Fruit fly (Drosophila melanogaster): ENCODE measurements around the gene Mat89Ba.

Gene Mat89Ba

DNA sequence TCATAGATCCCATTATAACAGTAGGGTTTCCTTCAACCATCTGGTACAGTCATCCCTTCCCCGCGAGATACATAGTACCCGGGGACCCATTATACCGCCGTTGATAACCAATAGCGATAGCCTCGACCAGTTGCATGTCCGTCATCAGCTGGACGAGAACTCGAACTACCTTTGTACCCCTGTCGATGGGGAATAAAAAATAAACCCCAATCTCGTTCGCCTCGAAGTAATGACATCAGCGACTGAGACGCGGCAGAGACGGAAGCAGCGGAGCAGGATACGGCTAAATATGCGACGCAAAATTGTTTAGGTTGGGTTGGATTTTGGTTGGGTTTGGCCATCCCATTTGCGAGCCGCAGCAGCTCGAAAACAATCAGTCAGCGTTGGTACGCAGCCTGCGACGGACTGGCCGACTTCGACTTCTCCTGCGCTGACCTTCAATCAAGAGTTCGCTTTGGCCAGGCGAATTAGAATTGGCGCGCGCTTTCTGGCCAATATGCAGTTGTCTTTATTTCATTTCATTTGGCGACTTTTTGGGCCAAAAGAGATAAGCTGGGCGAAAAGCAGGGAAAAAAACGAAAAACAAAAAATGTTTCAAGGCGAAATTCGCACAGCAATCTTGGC lies 31.6 kb downstream of the Mat89Ba start:
- TF ChIP-seq nom (GFP tag; optimal IDR thresholded peaks at IDR 0.05) (peak; percentile 37), Tbp (GFP tag; optimal IDR thresholded peaks at IDR 0.05) (no peak), stc (GFP tag; IDR thresholded peaks at IDR 0.05) (no peak), bab2 (GFP tag; optimal IDR thresholded peaks at IDR 0.05) (peak; percentile 19), Ssrp (tag; optimal IDR thresholded peaks at IDR 0.05) (peak; percentile 29), wdn (GFP tag; IDR thresholded peaks at IDR 0.05) (no peak), org-1 (GFP tag; optimal IDR thresholded peaks at IDR 0.05) (peak; percentile 29), Bdp1 (GFP tag; optimal IDR thresholded peaks at IDR 0.05) (peak; percentile 10), jumu (GFP tag; optimal IDR thresholded peaks at IDR 0.05) (peak; percentile 4), MESR4 (GFP tag; optimal IDR thresholded peaks at IDR 0.05) (no peak), CG6175 (GFP tag; IDR thresholded peaks at IDR 0.05) (no peak), fu2 (GFP tag; optimal IDR thresholded peaks at IDR 0.05) (no peak), CG13894 (tag; optimal IDR thresholded peaks at IDR 0.05) (peak; percentile 66), CG9609 (GFP tag; optimal IDR thresholded peaks at IDR 0.05) (no peak), CG8290 (GFP tag; optimal IDR thresholded peaks at IDR 0.05) (no peak), CG8290 (tag; optimal IDR thresholded peaks at IDR 0.05) (peak in 1 of 2 experiments; percentile 35), mld (GFP tag; IDR thresholded peaks at IDR 0.05; ENCODE audit: partially characterized antibody) (no peak), Sox102F (GFP tag; optimal IDR thresholded peaks at IDR 0.05) (no peak), vfl (GFP tag; optimal IDR thresholded peaks at IDR 0.05) (peak; percentile 22), Trl (optimal IDR thresholded peaks at IDR 0.05) (no peak), Trl (GFP tag; optimal IDR thresholded peaks at IDR 0.05) (no peak), CG14050 (GFP tag; IDR thresholded peaks at IDR 0.05) (no peak), Nf-YA (GFP tag; IDR thresholded peaks at IDR 0.05) (no peak), CG13624 (GFP tag; optimal IDR thresholded peaks at IDR 0.05) (peak; percentile 18), CG9727 (GFP tag; optimal IDR thresholded peaks at IDR 0.05) (peak; percentile 7)

DNA sequence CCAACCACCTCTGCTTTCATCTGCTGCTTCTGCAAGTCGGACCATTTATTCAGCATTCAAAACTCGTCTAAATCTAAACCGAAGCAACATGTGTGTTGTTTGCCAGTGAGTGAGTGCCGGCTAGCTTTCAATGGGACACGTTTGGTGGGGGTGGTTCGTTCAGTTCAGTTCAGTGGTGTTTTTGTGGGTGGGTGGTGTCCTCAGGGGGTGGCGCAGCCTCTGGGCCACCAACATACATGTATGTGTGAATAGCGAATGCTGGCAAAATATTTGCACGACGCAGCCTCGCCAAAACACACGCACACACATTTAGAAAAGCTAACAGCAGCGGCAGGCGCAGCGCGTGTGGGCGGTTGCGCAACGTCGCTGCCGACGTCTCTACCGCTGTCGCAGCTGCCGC lies 32.9 kb downstream of the Mat89Ba start:
- TF ChIP-seq CG8290 (GFP tag; optimal IDR thresholded peaks at IDR 0.05) (no peak), CG8290 (tag; optimal IDR thresholded peaks at IDR 0.05) (peak in 1 of 2 experiments; percentile 39), CG18599 (GFP tag; optimal IDR thresholded peaks at IDR 0.05) (peak; percentile 30), CG6854 (GFP tag; optimal IDR thresholded peaks at IDR 0.05) (no peak), CG5180 (GFP tag; optimal IDR thresholded peaks at IDR 0.05) (peak; percentile 93), CG10543 (GFP tag; optimal IDR thresholded peaks at IDR 0.05) (peak; percentile 5), cg (GFP tag; optimal IDR thresholded peaks at IDR 0.05) (peak; percentile 50), Deaf1 (tag; optimal IDR thresholded peaks at IDR 0.05) (peak; percentile 41), CG11504 (tag; optimal IDR thresholded peaks at IDR 0.05) (peak; percentile 25), scrt (GFP tag; optimal IDR thresholded peaks at IDR 0.05) (peak; percentile 86), gsb (GFP tag; IDR thresholded peaks at IDR 0.05) (no peak), Hey (tag; optimal IDR thresholded peaks at IDR 0.05) (peak; percentile 13), CG7839 (tag; optimal IDR thresholded peaks at IDR 0.05) (no peak), ewg (GFP tag; optimal IDR thresholded peaks at IDR 0.05) (peak; percentile 19)

DNA sequence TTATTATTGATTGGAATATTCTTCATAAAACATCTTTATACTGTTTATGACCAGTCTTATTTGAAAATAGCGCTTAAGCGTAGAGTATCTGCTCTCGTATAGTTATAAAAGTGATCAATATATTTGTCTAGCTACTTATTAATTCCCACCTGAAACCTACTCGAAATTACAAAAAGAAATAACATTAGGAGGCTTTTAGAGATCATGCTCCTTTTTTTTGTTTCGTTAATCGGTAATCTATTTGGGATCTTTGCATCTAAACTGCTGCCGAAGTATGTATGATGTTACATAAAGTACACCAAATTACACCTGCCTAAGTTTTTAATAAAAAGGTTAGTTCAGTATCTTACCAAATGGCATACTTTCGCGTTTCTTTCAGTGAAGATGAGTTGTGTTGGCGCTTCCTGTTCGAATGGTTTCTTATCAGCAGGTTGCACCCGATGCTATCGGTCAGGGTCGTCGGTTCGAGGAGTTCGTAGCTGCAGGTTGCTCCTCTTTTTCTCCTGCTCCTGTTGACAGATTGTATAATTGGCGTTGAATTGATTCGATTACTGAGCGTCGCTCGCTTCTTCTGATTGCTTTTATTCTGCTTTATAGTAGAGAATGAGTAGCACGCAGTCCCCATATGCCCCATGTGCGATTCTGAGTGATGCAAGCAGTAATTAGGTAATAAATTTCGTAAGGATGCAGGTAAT lies 34.1 kb downstream of the Mat89Ba start:
- TF ChIP-seq pros (GFP tag; optimal IDR thresholded peaks at IDR 0.05) (no peak), sens (GFP tag) (peak; percentile 65), Pdp1 (GFP tag; optimal IDR thresholded peaks at IDR 0.05) (peak in 1 of 2 experiments; percentile 41), Sox100B (GFP tag; optimal IDR thresholded peaks at IDR 0.05) (peak; percentile 2), usp (GFP tag; optimal IDR thresholded peaks at IDR 0.05) (no peak), Med (GFP tag) (peak; percentile 46), D19A (tag; optimal IDR thresholded peaks at IDR 0.05) (peak; percentile 64)
